Fruit fly (Drosophila melanogaster) whole organism, prepupa: ENCODE data around the gene CG10013.
A peak's percentile ranks its signal among the peaks of the same experiment; 100 is the strongest.

ENCODE experiments used
- Blimp-1 ChIP-seq: fragments of 200-800 bp; sonication (Bioruptor generic); optimal IDR thresholded peaks from 3 replicates; lab custom pipeline; 2017; ENCODE audit warnings: missing biosample characterization, missing genetic modification characterization, mild to moderate bottlenecking, moderate library complexity, missing genetic modification reagents
- CG10631 ChIP-seq: fragments of 200-800 bp; sonication (Bioruptor generic); optimal IDR thresholded peaks from 2 replicates; lab custom pipeline; 2016; ENCODE audit warnings: missing biosample characterization, missing genetic modification characterization
- CG10669 ChIP-seq: fragments of 200-800 bp; sonication (Bioruptor generic); optimal IDR thresholded peaks from 3 replicates; lab custom pipeline; 2018; ENCODE audit warnings: missing biosample characterization, mild to moderate bottlenecking, missing genetic modification characterization, moderate library complexity
- CG11762 ChIP-seq: fragments of 200-800 bp; sonication (Bioruptor generic); optimal IDR thresholded peaks from 3 replicates; lab custom pipeline; 2016; ENCODE audit warnings: missing biosample characterization, missing genetic modification characterization; ENCODE audit not compliant: insufficient read depth
- CG1621 ChIP-seq: fragments of 200-800 bp; sonication (Bioruptor generic); optimal IDR thresholded peaks from 3 replicates; lab custom pipeline; 2018; ENCODE audit warnings: missing biosample characterization, mild to moderate bottlenecking, missing genetic modification characterization
- CG16779 ChIP-seq: fragments of 200-800 bp; sonication (Bioruptor generic); optimal IDR thresholded peaks from 3 replicates; lab custom pipeline; 2017; ENCODE audit warnings: missing biosample characterization, mild to moderate bottlenecking, missing genetic modification characterization
- CG32006 ChIP-seq: fragments of 200-800 bp; sonication (Bioruptor generic); optimal IDR thresholded peaks from 3 replicates; lab custom pipeline; 2017; ENCODE audit warnings: missing biosample characterization, mild to moderate bottlenecking, missing genetic modification characterization
- CG34406 ChIP-seq: fragments of 200-800 bp; sonication (Bioruptor generic); optimal IDR thresholded peaks from 3 replicates; lab custom pipeline; 2016; ENCODE audit warnings: missing biosample characterization, missing genetic modification characterization
- CG3919 ChIP-seq: fragments of 200-800 bp; sonication (Bioruptor generic); optimal IDR thresholded peaks from 3 replicates; lab custom pipeline; 2016; ENCODE audit warnings: missing biosample characterization, missing genetic modification characterization
- CG4318 ChIP-seq: fragments of 200-800 bp; sonication (Bioruptor generic); optimal IDR thresholded peaks from 3 replicates; lab custom pipeline; 2017; ENCODE audit warnings: missing biosample characterization, mild to moderate bottlenecking, missing genetic modification characterization
- CG6163 ChIP-seq: fragments of 200-800 bp; sonication (Bioruptor generic); IDR thresholded peaks from 3 replicates; pipeline ENCODE4 v1.3.6; 2022; ENCODE audit warnings: missing biosample characterization, missing genetic modification characterization
- CG6276 ChIP-seq: fragments of 200-800 bp; sonication (Bioruptor generic); optimal IDR thresholded peaks from 2 replicates; lab custom pipeline; 2017; ENCODE audit warnings: missing biosample characterization, mild to moderate bottlenecking, missing genetic modification characterization
- CG6792 ChIP-seq: fragments of 200-800 bp; sonication (Bioruptor generic); optimal IDR thresholded peaks from 3 replicates; lab custom pipeline; 2016; ENCODE audit warnings: missing biosample characterization, missing genetic modification characterization
- CG6808 ChIP-seq: fragments of 200-800 bp; sonication (Bioruptor generic); optimal IDR thresholded peaks from 3 replicates; lab custom pipeline; 2017; ENCODE audit warnings: missing biosample characterization, missing genetic modification characterization, mild to moderate bottlenecking, moderate library complexity, missing genetic modification reagents
- CG6854 ChIP-seq: fragments of 200-800 bp; sonication (Bioruptor generic); optimal IDR thresholded peaks from 2 replicates; lab custom pipeline; 2017; ENCODE audit warnings: missing biosample characterization, mild to moderate bottlenecking, missing genetic modification characterization
- CG8119 ChIP-seq: fragments of 200-800 bp; sonication (Bioruptor generic); IDR thresholded peaks from 3 replicates; pipeline ENCODE4 v1.3.6; 2022; ENCODE audit warnings: missing biosample characterization, missing genetic modification characterization
- CG9139 ChIP-seq: fragments of 200-800 bp; sonication (Bioruptor generic); optimal IDR thresholded peaks from 3 replicates; lab custom pipeline; 2017; ENCODE audit warnings: missing biosample characterization, mild to moderate bottlenecking, missing genetic modification characterization
- Eip75B ChIP-seq: fragments of 200-800 bp; sonication (Bioruptor generic); optimal IDR thresholded peaks from 3 replicates; lab custom pipeline; 2016; ENCODE audit warnings: missing biosample characterization, missing genetic modification characterization
- Eip93F ChIP-seq: fragments of 200-800 bp; sonication (Bioruptor generic); optimal IDR thresholded peaks from 2 replicates; lab custom pipeline; 2016; ENCODE audit warnings: missing biosample characterization, mild to moderate bottlenecking, missing genetic modification characterization
- Ets21C ChIP-seq: fragments of 200-800 bp; sonication (Bioruptor generic); optimal IDR thresholded peaks from 3 replicates; lab custom pipeline; 2016; ENCODE audit warnings: missing biosample characterization, missing genetic modification characterization
- Ets96B ChIP-seq: fragments of 200-800 bp; optimal IDR thresholded peaks from 2 replicates; lab custom pipeline; 2019; ENCODE audit warnings: missing biosample characterization, mild to moderate bottlenecking, missing genetic modification characterization, moderate library complexity
- Gug ChIP-seq: fragments of 200-800 bp; sonication (Bioruptor generic); IDR thresholded peaks from 2 replicates; pipeline ENCODE4 v1.3.6; 2022; ENCODE audit warnings: missing biosample characterization, missing genetic modification characterization
- Hr38 ChIP-seq: sonication (Bioruptor generic); optimal IDR thresholded peaks from 2 replicates; lab custom pipeline; 2016; ENCODE audit warnings: missing biosample characterization, missing genetic modification characterization
- Lpt ChIP-seq: fragments of 200-800 bp; sonication (Bioruptor generic); optimal IDR thresholded peaks from 3 replicates; lab custom pipeline; 2016; ENCODE audit warnings: missing biosample characterization, missing genetic modification characterization
- OdsH ChIP-seq: fragments of 200-800 bp; sonication (Bioruptor generic); optimal IDR thresholded peaks from 3 replicates; lab custom pipeline; 2016; ENCODE audit warnings: missing biosample characterization, missing genetic modification characterization
- Sox102F ChIP-seq: fragments of 200-800 bp; sonication (Bioruptor generic); optimal IDR thresholded peaks from 2 replicates; lab custom pipeline; 2016; ENCODE audit warnings: missing biosample characterization, mild to moderate bottlenecking, missing genetic modification characterization
- Sox14 ChIP-seq: fragments of 200-800 bp; sonication (Bioruptor generic); optimal IDR thresholded peaks from 3 replicates; lab custom pipeline; 2016; ENCODE audit warnings: missing biosample characterization, missing genetic modification characterization
- Sox15 ChIP-seq: fragments of 200-800 bp; sonication (Bioruptor generic); optimal IDR thresholded peaks from 3 replicates; lab custom pipeline; 2016; ENCODE audit warnings: missing biosample characterization, missing genetic modification characterization
- acj6 ChIP-seq: fragments of 200-800 bp; sonication (Bioruptor generic); optimal IDR thresholded peaks from 3 replicates; lab custom pipeline; 2016; ENCODE audit warnings: missing biosample characterization, missing genetic modification characterization
- cyc ChIP-seq: fragments of 200-800 bp; sonication (Bioruptor generic); optimal IDR thresholded peaks from 3 replicates; lab custom pipeline; 2016; ENCODE audit warnings: missing biosample characterization, missing genetic modification characterization
- dac ChIP-seq: fragments of 200-800 bp; sonication (Bioruptor generic); optimal IDR thresholded peaks from 2 replicates; lab custom pipeline; 2017; ENCODE audit warnings: missing biosample characterization, mild to moderate bottlenecking, missing genetic modification characterization
- dsx ChIP-seq: fragments of 200-800 bp; optimal IDR thresholded peaks from 3 replicates; lab custom pipeline; 2019; ENCODE audit warnings: missing biosample characterization, mild to moderate bottlenecking, missing genetic modification characterization, moderate library complexity; ENCODE audit not compliant: poor library complexity, severe bottlenecking
- eg ChIP-seq: fragments of 200-800 bp; sonication (Bioruptor generic); IDR thresholded peaks from 3 replicates; pipeline ENCODE4 v1.3.6; 2022; ENCODE audit warnings: missing biosample characterization, missing genetic modification characterization
- esn ChIP-seq: fragments of 200-800 bp; sonication (Bioruptor generic); optimal IDR thresholded peaks from 2 replicates; lab custom pipeline; 2016; ENCODE audit warnings: missing biosample characterization, mild to moderate bottlenecking, missing genetic modification characterization, moderate library complexity
- fd59A ChIP-seq: fragments of 200-800 bp; sonication (Bioruptor generic); optimal IDR thresholded peaks from 2 replicates; lab custom pipeline; 2017; ENCODE audit warnings: missing biosample characterization, mild to moderate bottlenecking, missing genetic modification characterization, missing genetic modification reagents
- fd85E ChIP-seq: fragments of 200-800 bp; sonication (Bioruptor generic); optimal IDR thresholded peaks from 3 replicates; lab custom pipeline; 2016; ENCODE audit warnings: missing biosample characterization, missing genetic modification characterization
- fkh ChIP-seq: fragments of 200-800 bp; sonication (Bioruptor generic); optimal IDR thresholded peaks from 3 replicates; lab custom pipeline; 2017; ENCODE audit warnings: missing biosample characterization, mild to moderate bottlenecking, missing genetic modification characterization, moderate library complexity
- lz ChIP-seq: fragments of 200-800 bp; sonication (Bioruptor generic); optimal IDR thresholded peaks from 3 replicates; lab custom pipeline; 2016; ENCODE audit warnings: missing biosample characterization, missing genetic modification characterization
- net ChIP-seq: fragments of 200-800 bp; sonication (Bioruptor generic); optimal IDR thresholded peaks from 3 replicates; lab custom pipeline; 2016; ENCODE audit warnings: missing biosample characterization, missing genetic modification characterization
- pdm3 ChIP-seq: fragments of 200-800 bp; sonication (Bioruptor generic); optimal IDR thresholded peaks from 3 replicates; lab custom pipeline; 2016; ENCODE audit warnings: missing biosample characterization, missing genetic modification characterization
- salr ChIP-seq, 2 experiments: fragments of 200-800 bp; sonication (Bioruptor generic); optimal IDR thresholded peaks; 3 replicates each; lab custom pipeline; 2016 to 2018; ENCODE audit warnings: missing biosample characterization in 2 of 2, missing genetic modification characterization in 2 of 2, mild to moderate bottlenecking in 1 of 2
- spab ChIP-seq: fragments of 200-800 bp; sonication (Bioruptor generic); optimal IDR thresholded peaks from 2 replicates; lab custom pipeline; 2017; ENCODE audit warnings: missing biosample characterization, mild to moderate bottlenecking, missing genetic modification characterization, missing genetic modification reagents
- ss ChIP-seq, 2 experiments: fragments of 200-800 bp; sonication (Bioruptor generic); optimal IDR thresholded peaks; 2 replicates in 1 of 2; 3 replicates in 1 of 2; lab custom pipeline; 2017 to 2018; ENCODE audit warnings: mild to moderate bottlenecking in 2 of 2, missing biosample characterization in 2 of 2, missing genetic modification characterization in 2 of 2, moderate library complexity in 1 of 2
- svp ChIP-seq: fragments of 200-800 bp; sonication (Bioruptor generic); peaks from one replicate; lab custom pipeline; 2016; ENCODE audit warnings: missing biosample characterization, missing genetic modification characterization
- topi ChIP-seq: fragments of 200-800 bp; sonication (Bioruptor generic); optimal IDR thresholded peaks from 3 replicates; lab custom pipeline; 2016; ENCODE audit warnings: missing biosample characterization, missing genetic modification characterization

CG10013 gene

dm6 chr3R:12290466-12291237, 32.7 kb upstream of the CG10013 start:
- TF ChIP-seq CG9139 (no peak), Ets96B (no peak), Blimp-1 (GFP tag; lab: Kevin White, UChicago) (no peak), svp (peak; percentile 58), CG4318 (GFP tag; lab: Kevin White, UChicago) (no peak), fkh (GFP tag; lab: Kevin White, UChicago) (peak; percentile 43)

- TF ChIP-seq pdm3 (GFP tag; lab: Kevin White, UChicago) (no peak), svp (peak; percentile 68), Hr38 (GFP tag; lab: Kevin White, UChicago) (no peak), CG6163 (no peak), CG32006 (no peak), fd85E (GFP tag; lab: Kevin White, UChicago) (no peak)
Measured at dm6 chr3R:12291872-12292271, 31.4 kb upstream of the CG10013 start.

dm6 chr3R:12297261-12297660, 26.1 kb upstream of the CG10013 start:
- TF ChIP-seq dsx (GFP tag; lab: Kevin White, UChicago), result peak; percentile 29
- TF ChIP-seq fd85E (GFP tag; lab: Kevin White, UChicago), result no peak
- peak; percentile 39 for TF ChIP-seq dac (GFP tag; lab: Kevin White, UChicago)
- peak; percentile 23 for TF ChIP-seq Eip75B
- peak; percentile 61 for TF ChIP-seq Lpt
- TF ChIP-seq CG1621, result peak; percentile 2
- TF ChIP-seq CG4318 (GFP tag; lab: Kevin White, UChicago), result peak; percentile 39
- peak; percentile 8 for TF ChIP-seq CG6808 (GFP tag; lab: Kevin White, UChicago)
- TF ChIP-seq CG6276 (GFP tag; lab: Kevin White, UChicago), result peak; percentile 78
- TF ChIP-seq Sox14, result peak; percentile 45
- peak; percentile 84 for TF ChIP-seq eg (GFP tag; lab: Robert Waterston, UW)
- peak; percentile 18 for TF ChIP-seq CG10669 (GFP tag; lab: Kevin White, UChicago)
- peak; percentile 9 for TF ChIP-seq CG10631
- peak; percentile 39 for TF ChIP-seq CG3919 (GFP tag; lab: Kevin White, UChicago)
- peak; percentile 46 for TF ChIP-seq OdsH (GFP tag; lab: Kevin White, UChicago)
- TF ChIP-seq esn, result no peak
- TF ChIP-seq CG34406 (GFP tag; lab: Kevin White, UChicago), result no peak
- peak; percentile 13 for TF ChIP-seq spab
- TF ChIP-seq Gug (GFP tag; lab: Robert Waterston, UW), result peak; percentile 58
- TF ChIP-seq svp, result peak; percentile 78
- no peak for TF ChIP-seq CG6792 (GFP tag; lab: Kevin White, UChicago)
- peak; percentile 29 for TF ChIP-seq pdm3 (GFP tag; lab: Kevin White, UChicago)
- TF ChIP-seq net (GFP tag; lab: Kevin White, UChicago), result peak; percentile 28
- peak; percentile 34 for TF ChIP-seq CG16779 (tag; lab: Kevin White, UChicago)
- TF ChIP-seq CG11762 (GFP tag; lab: Kevin White, UChicago), result no peak
- no peak for TF ChIP-seq Ets21C (GFP tag; lab: Kevin White, UChicago)
- no peak for TF ChIP-seq lz (GFP tag; lab: Kevin White, UChicago)
- no peak for TF ChIP-seq Eip93F
- TF ChIP-seq salr (GFP tag; optimal IDR thresholded peaks at IDR 0.05; lab: Kevin White, UChicago), result peak in 1 of 2 experiments; percentile 58
- no peak for TF ChIP-seq CG6854
- peak; percentile 28 for TF ChIP-seq acj6 (GFP tag; lab: Kevin White, UChicago)
- TF ChIP-seq CG32006, result peak; percentile 78
- no peak for TF ChIP-seq CG9139
- peak; percentile 39 for TF ChIP-seq Ets96B
- TF ChIP-seq cyc, result no peak
- TF ChIP-seq CG8119 (GFP tag; lab: Robert Waterston, UW), result peak; percentile 86
- no peak for TF ChIP-seq Sox15 (GFP tag; lab: Kevin White, UChicago)
- peak; percentile 58; the same call in 1 of the 3 replicates for TF ChIP-seq CG6163
- TF ChIP-seq topi (GFP tag; lab: Kevin White, UChicago), result no peak
- TF ChIP-seq fkh (GFP tag; lab: Kevin White, UChicago), result no peak
- TF ChIP-seq fd59A (GFP tag; lab: Kevin White, UChicago), result no peak
- TF ChIP-seq Sox102F, result no peak
- no peak for TF ChIP-seq ss (GFP tag; optimal IDR thresholded peaks at IDR 0.05; lab: Kevin White, UChicago)
